Fruit fly (Drosophila melanogaster) whole organism, embryonic: Measurements from ENCODE around the gene Tnks.

Experiments used
- BEAF-32 ChIP-seq: fragments of 200-800 bp; sonication (Bioruptor generic); optimal IDR thresholded peaks from 3 replicates; lab custom pipeline; 2017; ENCODE audit warnings: missing biosample characterization, missing genetic modification characterization, mild to moderate bottlenecking, moderate library complexity, missing genetic modification reagents
- CG10274 ChIP-seq: fragments of 200-800 bp; sonication (Bioruptor generic); optimal IDR thresholded peaks from 3 replicates; lab custom pipeline; 2017; ENCODE audit warnings: missing biosample characterization, mild to moderate bottlenecking, missing genetic modification characterization
- CG10431 ChIP-seq: fragments of 200-800 bp; sonication (Bioruptor generic); optimal IDR thresholded peaks from 3 replicates; lab custom pipeline; 2018; ENCODE audit warnings: missing biosample characterization, mild to moderate bottlenecking, missing genetic modification characterization
- CG11085 ChIP-seq: fragments of 200-800 bp; sonication (Bioruptor generic); IDR thresholded peaks from 2 replicates; pipeline ENCODE4 v1.3.6; 2022; ENCODE audit warnings: missing biosample characterization, missing genetic modification characterization
- CG11456 ChIP-seq: fragments of 200-800 bp; sonication (Bioruptor generic); IDR thresholded peaks from 3 replicates; pipeline ENCODE4 v1.3.6; 2022; ENCODE audit warnings: missing biosample characterization, missing genetic modification characterization
- CG11723 ChIP-seq: fragments of 200-800 bp; sonication (Bioruptor generic); optimal IDR thresholded peaks from 2 replicates; lab custom pipeline; 2017; ENCODE audit warnings: missing biosample characterization, mild to moderate bottlenecking, missing genetic modification characterization
- CG13287 ChIP-seq: fragments of 200-800 bp; sonication (Bioruptor generic); IDR thresholded peaks from 2 replicates; pipeline ENCODE4 v1.3.6; 2022; ENCODE audit warnings: missing biosample characterization, missing genetic modification characterization; ENCODE audit not compliant: partially characterized antibody
- CG13424 ChIP-seq: fragments of 200-800 bp; sonication (Bioruptor generic); optimal IDR thresholded peaks from 2 replicates; lab custom pipeline; 2019; ENCODE audit warnings: missing biosample characterization, mild to moderate bottlenecking, missing genetic modification characterization, moderate library complexity
- CG14014 ChIP-seq: fragments of 200-800 bp; sonication (Bioruptor generic); IDR thresholded peaks from 2 replicates; pipeline ENCODE4 v1.3.6; 2022; ENCODE audit warnings: missing biosample characterization, missing genetic modification characterization
- CG14441 ChIP-seq: fragments of 200-800 bp; sonication (Bioruptor generic); IDR thresholded peaks from 2 replicates; pipeline ENCODE4 v1.3.6; 2022; ENCODE audit warnings: missing biosample characterization, missing genetic modification characterization
- CG15601 ChIP-seq: fragments of 200-800 bp; sonication (Bioruptor generic); optimal IDR thresholded peaks from 3 replicates; lab custom pipeline; 2019; ENCODE audit warnings: missing biosample characterization, mild to moderate bottlenecking, missing genetic modification characterization, moderate library complexity
- CG15696 ChIP-seq: fragments of 200-800 bp; sonication (Bioruptor generic); optimal IDR thresholded peaks from 2 replicates; lab custom pipeline; 2019; ENCODE audit warnings: missing biosample characterization, mild to moderate bottlenecking, missing genetic modification characterization, moderate library complexity
- CG18262 ChIP-seq: fragments of 200-800 bp; optimal IDR thresholded peaks from 3 replicates; lab custom pipeline; 2019; ENCODE audit warnings: missing biosample characterization, mild to moderate bottlenecking, missing genetic modification characterization, moderate library complexity
- CG31388 ChIP-seq: fragments of 200-800 bp; sonication (Bioruptor generic); optimal IDR thresholded peaks from 2 replicates; lab custom pipeline; 2016; ENCODE audit warnings: missing biosample characterization, missing genetic modification characterization
- CG4328 ChIP-seq: fragments of 200-800 bp; sonication (Bioruptor generic); optimal IDR thresholded peaks from 3 replicates; lab custom pipeline; 2017; ENCODE audit warnings: missing biosample characterization, missing genetic modification reagents, missing genetic modification characterization
- CG4360 ChIP-seq: fragments of 200-800 bp; sonication (Bioruptor generic); IDR thresholded peaks from 2 replicates; pipeline ENCODE4 v1.3.6; 2022; ENCODE audit warnings: missing biosample characterization, missing genetic modification characterization
- CG5180 ChIP-seq: fragments of 200-800 bp; sonication (Bioruptor generic); optimal IDR thresholded peaks from 3 replicates; lab custom pipeline; 2017; ENCODE audit warnings: missing biosample characterization, missing genetic modification characterization, mild to moderate bottlenecking, moderate library complexity, missing genetic modification reagents
- CG8944 ChIP-seq: fragments of 200-800 bp; sonication (Bioruptor generic); optimal IDR thresholded peaks from 3 replicates; lab custom pipeline; 2016; ENCODE audit warnings: missing biosample characterization, missing genetic modification characterization
- Camta ChIP-seq: fragments of 200-800 bp; sonication (Bioruptor generic); optimal IDR thresholded peaks from 2 replicates; lab custom pipeline; 2016; ENCODE audit warnings: missing biosample characterization, missing genetic modification characterization
- HHEX ChIP-seq: fragments of 200-800 bp; sonication (Bioruptor generic); optimal IDR thresholded peaks from 3 replicates; lab custom pipeline; 2017; ENCODE audit warnings: missing biosample characterization, mild to moderate bottlenecking, missing genetic modification characterization, missing genetic modification reagents
- HLH54F ChIP-seq: fragments of 200-800 bp; sonication (Bioruptor generic); optimal IDR thresholded peaks from 3 replicates; lab custom pipeline; 2016; ENCODE audit warnings: missing biosample characterization, missing genetic modification characterization
- Hmr ChIP-seq: fragments of 200-800 bp; sonication (Bioruptor generic); optimal IDR thresholded peaks from 3 replicates; lab custom pipeline; 2017; ENCODE audit warnings: mild to moderate bottlenecking, missing biosample characterization, missing genetic modification reagents, missing genetic modification characterization
- Max ChIP-seq: fragments of 200-800 bp; sonication (Bioruptor generic); optimal IDR thresholded peaks from 2 replicates; lab custom pipeline; 2016; ENCODE audit warnings: missing biosample characterization, mild to moderate bottlenecking, missing genetic modification characterization
- Myb ChIP-seq: fragments of 200-800 bp; sonication (Bioruptor generic); optimal IDR thresholded peaks from 2 replicates; lab custom pipeline; 2016; ENCODE audit warnings: missing biosample characterization, missing genetic modification characterization
- NC2β ChIP-seq: fragments of 200-800 bp; sonication (Bioruptor generic); optimal IDR thresholded peaks from 2 replicates; lab custom pipeline; 2016; ENCODE audit warnings: missing biosample characterization, missing genetic modification characterization
- Neu2 ChIP-seq: fragments of 200-800 bp; sonication (Bioruptor generic); optimal IDR thresholded peaks from 3 replicates; lab custom pipeline; 2016; ENCODE audit warnings: missing biosample characterization, missing genetic modification characterization, borderline replicate concordance
- Pdp1 ChIP-seq, 2 experiments: fragments of 200-800 bp; sonication (Bioruptor generic); optimal IDR thresholded peaks; 3 replicates each; lab custom pipeline; 2016; ENCODE audit warnings: missing biosample characterization in 2 of 2, missing genetic modification characterization in 2 of 2, mild to moderate bottlenecking in 1 of 2, moderate library complexity in 1 of 2
- Ptx1 ChIP-seq: fragments of 200-800 bp; sonication (Bioruptor generic); IDR thresholded peaks from 2 replicates; pipeline ENCODE4 v1.3.6; 2022; ENCODE audit warnings: missing biosample characterization, missing genetic modification characterization
- Sin3A ChIP-seq: fragments of >200 bp; optimal IDR thresholded peaks from 2 replicates; lab custom pipeline; 2018
- Stat92E ChIP-seq, 3 experiments: fragments of >200 bp in 2 of 3; fragments of 200-800 bp in 1 of 3; sonication (Bioruptor generic) in 1 of 3; optimal IDR thresholded peaks; 2 replicates each; lab custom pipeline; 2017 to 2019; ENCODE audit warnings: missing biosample characterization in 3 of 3, missing genetic modification characterization in 3 of 3, mild to moderate bottlenecking in 1 of 3, moderate library complexity in 1 of 3
- Xbp1 ChIP-seq: fragments of 200-800 bp; sonication (Bioruptor generic); optimal IDR thresholded peaks from 3 replicates; lab custom pipeline; 2016; ENCODE audit warnings: missing biosample characterization, mild to moderate bottlenecking, missing genetic modification characterization
- Xrp1 ChIP-seq: fragments of 200-800 bp; sonication (Bioruptor generic); IDR thresholded peaks from 2 replicates; pipeline ENCODE4 v1.3.6; 2022; ENCODE audit warnings: missing biosample characterization, missing genetic modification characterization
- crol ChIP-seq: fragments of 200-800 bp; sonication (Bioruptor generic); IDR thresholded peaks from 2 replicates; pipeline ENCODE4 v1.3.6; 2022; ENCODE audit warnings: missing biosample characterization, missing genetic modification characterization
- cwo ChIP-seq: fragments of 200-800 bp; sonication (Bioruptor generic); optimal IDR thresholded peaks from 3 replicates; lab custom pipeline; 2017; ENCODE audit warnings: missing biosample characterization, missing genetic modification characterization, mild to moderate bottlenecking, moderate library complexity, missing genetic modification reagents
- dmrt11E ChIP-seq: fragments of 200-800 bp; sonication (Bioruptor generic); optimal IDR thresholded peaks from 3 replicates; lab custom pipeline; 2018; ENCODE audit warnings: missing biosample characterization, mild to moderate bottlenecking, missing genetic modification characterization, moderate library complexity
- dmrt99B ChIP-seq: fragments of 200-800 bp; sonication (Bioruptor generic); optimal IDR thresholded peaks from 2 replicates; lab custom pipeline; 2018; ENCODE audit warnings: missing biosample characterization, mild to moderate bottlenecking, missing genetic modification characterization, moderate library complexity
- eyg ChIP-seq: fragments of 200-800 bp; sonication (Bioruptor generic); optimal IDR thresholded peaks from 3 replicates; lab custom pipeline; 2016; ENCODE audit warnings: missing biosample characterization, missing genetic modification characterization
- h ChIP-seq: fragments of >200 bp; optimal IDR thresholded peaks from 2 replicates; lab custom pipeline; 2017
- insv ChIP-seq, 2 experiments: fragments of 200-800 bp; sonication (Bioruptor generic); optimal IDR thresholded peaks; 3 replicates each; lab custom pipeline; 2016 to 2018; ENCODE audit warnings: missing biosample characterization in 2 of 2, missing genetic modification characterization in 2 of 2
- ken ChIP-seq: fragments of 200-800 bp; sonication (Bioruptor generic); IDR thresholded peaks from 3 replicates; pipeline ENCODE4 v1.3.6; 2022; ENCODE audit warnings: missing biosample characterization, missing genetic modification characterization
- knrl ChIP-seq: fragments of 200-800 bp; sonication (Bioruptor generic); IDR thresholded peaks from 3 replicates; pipeline ENCODE4 v1.3.6; 2022; ENCODE audit warnings: missing biosample characterization, missing genetic modification characterization; ENCODE audit not compliant: partially characterized antibody
- mam ChIP-seq: fragments of 200-800 bp; sonication (Bioruptor generic); optimal IDR thresholded peaks from 3 replicates; lab custom pipeline; 2016; ENCODE audit warnings: missing biosample characterization, missing genetic modification characterization
- pan ChIP-seq, 4 experiments: fragments of >200 bp in 3 of 4; fragments of 200-800 bp in 1 of 4; sonication (Bioruptor generic) in 1 of 4; optimal IDR thresholded peaks in 3 of 4; IDR thresholded peaks in 1 of 4; 2 replicates each; pipeline versions ENCODE4 v1.3.6 to Lab custom; 2017 to 2022; ENCODE audit warnings: missing biosample characterization in 2 of 4, missing genetic modification characterization in 2 of 4, mixed read lengths in 1 of 4
- prd ChIP-seq, 3 experiments: fragments of >200 bp in 2 of 3; fragments of 200-800 bp in 1 of 3; sonication (Bioruptor generic) in 1 of 3; optimal IDR thresholded peaks in 2 of 3; IDR thresholded peaks in 1 of 3; 2 replicates in 2 of 3; 3 replicates in 1 of 3; pipeline versions ENCODE4 v1.3.6 to Lab custom; 2017 to 2022; ENCODE audit warnings: missing biosample characterization in 1 of 3, missing genetic modification characterization in 1 of 3
- rib ChIP-seq: fragments of 200-800 bp; sonication (Bioruptor generic); IDR thresholded peaks from 2 replicates; pipeline ENCODE4 v1.3.6; 2022; ENCODE audit warnings: missing biosample characterization, missing genetic modification characterization
- sna ChIP-seq: fragments of 200-800 bp; sonication (Bioruptor generic); IDR thresholded peaks from 2 replicates; pipeline ENCODE4 v1.3.6; 2022; ENCODE audit warnings: missing biosample characterization, missing genetic modification characterization; ENCODE audit not compliant: partially characterized antibody
- ssp ChIP-seq: fragments of 200-800 bp; sonication (Bioruptor generic); IDR thresholded peaks from 2 replicates; pipeline ENCODE4 v1.3.6; 2022; ENCODE audit warnings: missing biosample characterization, missing genetic modification characterization
- tin ChIP-seq: fragments of 200-800 bp; sonication (Bioruptor generic); optimal IDR thresholded peaks from 3 replicates; lab custom pipeline; 2016; ENCODE audit warnings: missing biosample characterization, missing genetic modification characterization
- wek ChIP-seq: fragments of 200-800 bp; sonication (Bioruptor generic); optimal IDR thresholded peaks from 3 replicates; lab custom pipeline; 2018; ENCODE audit warnings: missing biosample characterization, mild to moderate bottlenecking, missing genetic modification characterization, moderate library complexity

Gene Tnks

DNA sequence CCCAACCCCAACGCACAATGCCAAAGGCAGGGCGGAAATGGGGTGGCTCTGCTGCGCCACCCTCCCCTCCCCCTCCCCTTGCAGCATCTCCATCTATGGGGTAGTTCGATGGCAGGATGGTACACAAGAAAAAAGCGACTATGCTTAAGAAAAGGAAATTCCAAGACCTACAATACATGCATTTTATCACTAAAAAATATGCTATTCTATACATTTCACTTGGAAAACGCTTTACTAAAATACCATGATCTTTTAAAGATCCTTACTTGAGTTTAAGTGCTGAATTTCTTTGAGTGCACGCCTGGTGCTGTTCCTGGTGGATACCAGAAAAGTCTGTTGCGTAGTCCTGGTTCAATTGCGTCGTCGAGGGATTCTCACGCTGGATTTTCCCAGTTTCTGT is 30.0 kb downstream of the Tnks start (continued):
- peak; percentile 62 for TF ChIP-seq CG18262 (tag; lab: Kevin White, UChicago)
- no peak for TF ChIP-seq Neu2 (GFP tag; lab: Kevin White, UChicago)
- no peak for TF ChIP-seq CG13287 (GFP tag; lab: Robert Waterston, UW)
- 0 out of 2 replicates have a peak, but pooled peaks have one; percentile 30 for TF ChIP-seq CG4360
- peak; percentile 66 for TF ChIP-seq cwo (GFP tag; lab: Kevin White, UChicago)
- TF ChIP-seq eyg: peak; percentile 14
- peak; percentile 44; the same call in 1 of the 2 replicates for TF ChIP-seq CG11085 (GFP tag; lab: Robert Waterston, UW)
- TF ChIP-seq Max (GFP tag; lab: Kevin White, UChicago): peak; percentile 17
- no peak for TF ChIP-seq Sin3A
- TF ChIP-seq CG10274: no peak
- no peak for TF ChIP-seq wek (GFP tag; lab: Kevin White, UChicago)
- peak; percentile 81 for TF ChIP-seq Ptx1 (GFP tag; lab: Robert Waterston, UW)
- peak; percentile 46 for TF ChIP-seq Myb (GFP tag; lab: Kevin White, UChicago)
- no peak for TF ChIP-seq Stat92E (GFP tag; optimal IDR thresholded peaks at IDR 0.05; lab: Kevin White, UChicago)
- peak; percentile 66 for TF ChIP-seq tin (GFP tag; lab: Kevin White, UChicago)
- TF ChIP-seq CG11723: peak; percentile 37
- peak; percentile 56 to 60 for TF ChIP-seq Pdp1 (GFP tag; optimal IDR thresholded peaks at IDR 0.05; lab: Kevin White, UChicago)
- TF ChIP-seq dmrt11E (tag; lab: Kevin White, UChicago): peak; percentile 33
- peak; percentile 20 for TF ChIP-seq NC2β (GFP tag; lab: Kevin White, UChicago)
- TF ChIP-seq CG8944: peak; percentile 74
- TF ChIP-seq Camta (GFP tag; lab: Kevin White, UChicago): peak; percentile 13
- TF ChIP-seq CG11456: peak; percentile 46; the same call in 2 of the 3 replicates
- TF ChIP-seq dmrt99B (tag; lab: Kevin White, UChicago): peak; percentile 80
- TF ChIP-seq CG4328 (GFP tag; lab: Kevin White, UChicago): peak; percentile 30
- TF ChIP-seq CG13424 (tag; lab: Kevin White, UChicago): peak; percentile 73
- TF ChIP-seq sna (GFP tag; lab: Robert Waterston, UW): no peak
- peak; percentile 23 for TF ChIP-seq CG10431
- TF ChIP-seq Xrp1 (GFP tag; lab: Robert Waterston, UW): peak; percentile 83
- peak; percentile 63 for TF ChIP-seq HHEX (GFP tag; lab: Kevin White, UChicago)
- no peak for TF ChIP-seq insv (GFP tag; optimal IDR thresholded peaks at IDR 0.05; lab: Kevin White, UChicago)
- peak; percentile 6 for TF ChIP-seq CG15696 (tag; lab: Kevin White, UChicago)
- TF ChIP-seq CG15601 (tag; lab: Kevin White, UChicago): peak; percentile 63
- TF ChIP-seq knrl (GFP tag; lab: Robert Waterston, UW): no peak
- peak; percentile 56 for TF ChIP-seq CG5180 (GFP tag; lab: Kevin White, UChicago)
- TF ChIP-seq rib: 0 out of 2 replicates have a peak, but pooled peaks have one; percentile 22
- TF ChIP-seq Hmr (GFP tag; lab: Kevin White, UChicago): peak; percentile 79
- no peak for TF ChIP-seq CG31388 (GFP tag; lab: Kevin White, UChicago)
- TF ChIP-seq ken: peak; percentile 75; the same call in 2 of the 3 replicates
- TF ChIP-seq CG14441: peak; percentile 74
- TF ChIP-seq Xbp1: peak; percentile 77
- peak; percentile 80 for TF ChIP-seq crol (GFP tag; lab: Robert Waterston, UW)
- peak; percentile 25; the same call in 1 of the 2 replicates for TF ChIP-seq ssp (GFP tag; lab: Robert Waterston, UW)
- TF ChIP-seq BEAF-32: no peak
- TF ChIP-seq HLH54F: peak; percentile 58
- no peak for TF ChIP-seq h
- TF ChIP-seq pan (optimal IDR thresholded peaks at IDR 0.05; lab: Kevin White, UChicago): no peak
- peak in 1 of 2 experiments; percentile 75 for TF ChIP-seq pan (GFP tag; optimal IDR thresholded peaks at IDR 0.05 in 1 of 2, IDR thresholded peaks at IDR 0.05 in 1 of 2)
- TF ChIP-seq CG14014 (GFP tag; lab: Robert Waterston, UW): peak; percentile 73
- no peak for TF ChIP-seq prd (optimal IDR thresholded peaks at IDR 0.05; lab: Kevin White, UChicago)
- peak; percentile 84 for TF ChIP-seq prd (GFP tag; IDR thresholded peaks at IDR 0.05; lab: Robert Waterston, UW)
- peak; percentile 75 for TF ChIP-seq mam (GFP tag; lab: Kevin White, UChicago)
